Worm (Caenorhabditis elegans) whole organism, L4/young adult: ENCODE data around the gene cest-19.

Experiments
- W03F9.2 ChIP-seq: fragments of 150-350 bp; optimal IDR thresholded peaks from 2 replicates; lab custom pipeline; 2014; ENCODE audit warnings: missing biosample characterization, missing genetic modification characterization
- dao-5 ChIP-seq: sonication (generic microtip); optimal IDR thresholded peaks from 2 replicates; lab custom pipeline; 2016; ENCODE audit warnings: missing genotype, missing genetic modification characterization, moderate library complexity, missing compliant biosample characterization
- him-1 ChIP-seq: sonication (generic microtip); optimal IDR thresholded peaks from 2 replicates; lab custom pipeline; 2016; ENCODE audit warnings: missing genotype, missing genetic modification reagents, missing genetic modification characterization, missing compliant biosample characterization

ce11 chrX:7033716-7034270 lies 2.0 kb downstream of the cest-19 start:
- TF ChIP-seq dao-5 (tag; lab: Kevin White, UChicago) (no peak), him-1 (no peak), W03F9.2 (no peak)
